Worm (Caenorhabditis elegans) whole organism, L4 larva: ENCODE results near the gene col-158.

Experiments used
- F26F4.8 ChIP-seq: fragments of 200-800 bp; sonication (Bioruptor generic); conservative IDR thresholded peaks from 2 replicates; pipeline ENCODE4 v1.3.6; 2022; ENCODE audit warnings: missing genetic modification characterization, missing compliant biosample characterization
- F37D6.2 ChIP-seq: sonication (generic microtip); optimal IDR thresholded peaks from 2 replicates; lab custom pipeline; 2016; ENCODE audit warnings: mild to moderate bottlenecking, missing genetic modification characterization, missing compliant biosample characterization
- F44E2.7 ChIP-seq: fragments of 200-800 bp; sonication (Bioruptor generic); IDR thresholded peaks from 2 replicates; pipeline ENCODE4 v2.1.2; 2022; ENCODE audit warnings: missing genetic modification characterization, missing compliant biosample characterization
- R02D3.7 ChIP-seq: fragments of 150-350 bp; sonication (generic microtip); optimal IDR thresholded peaks from 3 replicates; lab custom pipeline; 2014; ENCODE audit warnings: missing biosample characterization, missing genetic modification characterization
- T20F7.1 ChIP-seq: fragments of 200-800 bp; sonication (Bioruptor generic); optimal IDR thresholded peaks from 2 replicates; lab custom pipeline; 2018; ENCODE audit warnings: mild to moderate bottlenecking, missing genetic modification characterization, missing compliant biosample characterization
- T26A8.4 ChIP-seq: fragments of 200-800 bp; sonication (Bioruptor generic); IDR thresholded peaks from 2 replicates; pipeline ENCODE4 v1.3.6; 2022; ENCODE audit warnings: missing genetic modification characterization, missing compliant biosample characterization
- Y48G9A.11 ChIP-seq: fragments of 200-800 bp; sonication (Bioruptor generic); IDR thresholded peaks from 2 replicates; pipeline ENCODE4 v1.3.6; 2022; ENCODE audit warnings: missing genetic modification reagents, missing genetic modification characterization, missing compliant biosample characterization
- Y5F2A.4 ChIP-seq: fragments of 200-800 bp; sonication (Bioruptor generic); optimal IDR thresholded peaks from 2 replicates; lab custom pipeline; 2018; ENCODE audit warnings: mild to moderate bottlenecking, missing genetic modification characterization, missing compliant biosample characterization
- Y75B8A.6 ChIP-seq: fragments of 200-800 bp; sonication (Bioruptor generic); IDR thresholded peaks from 2 replicates; pipeline ENCODE4 v1.3.6; 2022; ENCODE audit warnings: missing genetic modification reagents, missing genetic modification characterization, missing compliant biosample characterization
- ZK546.5 ChIP-seq, 2 experiments: sonication (generic microtip); optimal IDR thresholded peaks; 2 replicates each; lab custom pipeline; 2017; ENCODE audit warnings: missing biosample characterization in 2 of 2, missing genetic modification characterization in 2 of 2
- aha-1 ChIP-seq: fragments of 150-350 bp; peaks from one replicate; lab custom pipeline; 2014; ENCODE audit warnings: missing biosample characterization, missing genetic modification characterization
- ama-1 ChIP-seq: fragments of 150-350 bp; optimal IDR thresholded peaks from 2 replicates; lab custom pipeline; 2014; ENCODE audit warnings: inconsistent platforms, mixed read lengths
- attf-4 ChIP-seq: sonication (generic microtip); optimal IDR thresholded peaks from 3 replicates; lab custom pipeline; 2017; ENCODE audit warnings: missing biosample characterization, missing genetic modification characterization
- ceh-20 ChIP-seq: fragments of 200-800 bp; sonication (Bioruptor generic); IDR thresholded peaks from 2 replicates; pipeline ENCODE4 v1.3.6; 2022; ENCODE audit warnings: missing genetic modification reagents, missing genetic modification characterization, missing compliant biosample characterization
- ceh-28 ChIP-seq: fragments of 150-350 bp; optimal IDR thresholded peaks from 2 replicates; lab custom pipeline; 2014; ENCODE audit warnings: missing biosample characterization, missing genetic modification reagents, missing genetic modification characterization
- ceh-32 ChIP-seq: sonication (generic microtip); optimal IDR thresholded peaks from 2 replicates; lab custom pipeline; 2016; ENCODE audit warnings: mild to moderate bottlenecking, missing genetic modification characterization, missing compliant biosample characterization; ENCODE audit not compliant: poor library complexity
- ceh-44 ChIP-seq: fragments of 200-800 bp; sonication (Bioruptor generic); IDR thresholded peaks from 2 replicates; pipeline ENCODE4 v1.3.6; 2022; ENCODE audit warnings: missing genetic modification reagents, missing genetic modification characterization, missing compliant biosample characterization
- ceh-62 ChIP-seq: sonication (generic microtip); optimal IDR thresholded peaks from 2 replicates; lab custom pipeline; 2017; ENCODE audit warnings: missing biosample characterization, missing genetic modification characterization
- ceh-82 ChIP-seq: sonication (generic microtip); optimal IDR thresholded peaks from 2 replicates; lab custom pipeline; 2017; ENCODE audit warnings: missing biosample characterization, missing genetic modification characterization
- ctbp-1 ChIP-seq: fragments of 200-800 bp; sonication (Bioruptor generic); IDR thresholded peaks from 2 replicates; pipeline ENCODE4 v1.3.6; 2022; ENCODE audit warnings: missing genetic modification reagents, missing genetic modification characterization, missing compliant biosample characterization
- daf-12 ChIP-seq: fragments of 150-350 bp; optimal IDR thresholded peaks from 2 replicates; lab custom pipeline; 2014; ENCODE audit warnings: missing biosample characterization, missing genetic modification reagents, missing genetic modification characterization
- daf-16 ChIP-seq, 3 experiments: sonication (generic microtip); optimal IDR thresholded peaks; 2 replicates each; lab custom pipeline; 2016 to 2017; ENCODE audit warnings: missing genetic modification characterization in 3 of 3, missing genetic modification reagents in 3 of 3, mild to moderate bottlenecking in 2 of 3, missing compliant biosample characterization in 2 of 3, missing biosample characterization in 1 of 3, moderate library complexity in 1 of 3
- daf-8 ChIP-seq: fragments of 200-800 bp; sonication (Bioruptor generic); IDR thresholded peaks from 2 replicates; pipeline ENCODE4 v1.3.6; 2022; ENCODE audit warnings: missing genetic modification characterization, missing compliant biosample characterization
- dmd-8 ChIP-seq: fragments of 200-800 bp; sonication (Bioruptor generic); IDR thresholded peaks from 2 replicates; pipeline ENCODE4 v1.3.6; 2022; ENCODE audit warnings: missing genetic modification characterization, missing compliant biosample characterization
- dmd-9 ChIP-seq: fragments of 200-800 bp; sonication (Bioruptor generic); IDR thresholded peaks from 2 replicates; pipeline ENCODE4 v1.3.6; 2022; ENCODE audit warnings: missing genetic modification reagents, missing genetic modification characterization, missing compliant biosample characterization
- dpl-1 ChIP-seq: fragments of 150-350 bp; optimal IDR thresholded peaks from 2 replicates; lab custom pipeline; 2014; ENCODE audit warnings: missing biosample characterization, missing genetic modification reagents, missing genetic modification characterization
- egl-27 ChIP-seq: sonication (generic microtip); optimal IDR thresholded peaks from 3 replicates; lab custom pipeline; 2017; ENCODE audit warnings: missing biosample characterization, missing genetic modification reagents, missing genetic modification characterization
- egl-43 ChIP-seq: fragments of 200-800 bp; sonication (Bioruptor generic); IDR thresholded peaks from 2 replicates; pipeline ENCODE4 v1.3.6; 2022; ENCODE audit warnings: missing genetic modification reagents, missing genetic modification characterization, missing compliant biosample characterization
- fos-1 ChIP-seq: fragments of 150-350 bp; optimal IDR thresholded peaks from 2 replicates; lab custom pipeline; 2014; ENCODE audit warnings: missing biosample characterization, missing genetic modification characterization
- lim-7 ChIP-seq: fragments of 200-800 bp; sonication (Bioruptor generic); IDR thresholded peaks from 2 replicates; pipeline ENCODE4 v1.3.6; 2022; ENCODE audit warnings: missing genetic modification characterization, missing compliant biosample characterization
- lin-1 ChIP-seq: fragments of 200-800 bp; sonication (Bioruptor generic); IDR thresholded peaks from 2 replicates; pipeline ENCODE4 v1.3.6; 2022; ENCODE audit warnings: missing genetic modification reagents, missing genetic modification characterization, missing compliant biosample characterization
- lin-38 ChIP-seq: fragments of 200-800 bp; sonication (Bioruptor generic); IDR thresholded peaks from 2 replicates; pipeline ENCODE4 v1.3.6; 2022; ENCODE audit warnings: missing genetic modification reagents, missing genetic modification characterization, missing compliant biosample characterization
- lir-3 ChIP-seq: sonication (generic microtip); optimal IDR thresholded peaks from 2 replicates; lab custom pipeline; 2016; ENCODE audit warnings: mild to moderate bottlenecking, missing genetic modification characterization, missing compliant biosample characterization
- lsy-2 ChIP-seq, 2 experiments: fragments of 150-350 bp in 1 of 2; sonication (generic microtip) in 1 of 2; optimal IDR thresholded peaks; 2 replicates each; lab custom pipeline; 2014 to 2017; ENCODE audit warnings: missing biosample characterization in 2 of 2, missing genetic modification characterization in 2 of 2
- madf-9 ChIP-seq: fragments of 200-800 bp; sonication (Bioruptor generic); conservative IDR thresholded peaks from 2 replicates; pipeline ENCODE4 v1.3.6; 2022; ENCODE audit warnings: missing genetic modification reagents, missing genetic modification characterization, missing compliant biosample characterization
- mep-1 ChIP-seq: fragments of 150-350 bp; sonication (generic microtip); optimal IDR thresholded peaks from 3 replicates; lab custom pipeline; 2014; ENCODE audit warnings: missing biosample characterization, missing genetic modification characterization
- mes-2 ChIP-seq: sonication (generic microtip); optimal IDR thresholded peaks from 2 replicates; lab custom pipeline; 2016; ENCODE audit warnings: missing genotype, mild to moderate bottlenecking, missing genetic modification characterization, missing compliant biosample characterization; ENCODE audit not compliant: poor library complexity, severe bottlenecking
- nhr-28 ChIP-seq: fragments of 150-350 bp; optimal IDR thresholded peaks from 2 replicates; lab custom pipeline; 2014; ENCODE audit warnings: missing biosample characterization, missing genetic modification characterization
- nhr-48 ChIP-seq: sonication (generic microtip); optimal IDR thresholded peaks from 2 replicates; lab custom pipeline; 2016; ENCODE audit warnings: mild to moderate bottlenecking, missing genetic modification characterization, missing compliant biosample characterization
- nhr-76 ChIP-seq: fragments of 150-350 bp; optimal IDR thresholded peaks from 2 replicates; lab custom pipeline; 2014; ENCODE audit warnings: missing biosample characterization, missing genetic modification characterization
- php-3 ChIP-seq: fragments of 200-800 bp; sonication (Bioruptor generic); IDR thresholded peaks from 2 replicates; pipeline ENCODE4 v1.3.6; 2022; ENCODE audit warnings: missing genetic modification reagents, missing genetic modification characterization, missing compliant biosample characterization
- rbr-2 ChIP-seq: sonication (generic microtip); optimal IDR thresholded peaks from 2 replicates; lab custom pipeline; 2016; ENCODE audit warnings: missing genotype, missing genetic modification characterization, missing compliant biosample characterization
- sdz-12 ChIP-seq: fragments of 200-800 bp; sonication (Bioruptor generic); optimal IDR thresholded peaks from 2 replicates; lab custom pipeline; 2018; ENCODE audit warnings: mild to moderate bottlenecking, missing genetic modification characterization, missing compliant biosample characterization
- set-16 ChIP-seq: fragments of 200-800 bp; sonication (Bioruptor generic); IDR thresholded peaks from 2 replicates; pipeline ENCODE4 v1.3.6; 2022; ENCODE audit warnings: missing genetic modification reagents, missing genetic modification characterization, missing compliant biosample characterization
- skn-1 ChIP-seq: fragments of 150-350 bp; optimal IDR thresholded peaks from 2 replicates; lab custom pipeline; 2014; ENCODE audit warnings: missing biosample characterization, missing genetic modification characterization
- spr-1 ChIP-seq: sonication (generic microtip); optimal IDR thresholded peaks from 2 replicates; lab custom pipeline; 2016; ENCODE audit warnings: mild to moderate bottlenecking, missing genetic modification characterization, missing compliant biosample characterization
- tra-1 ChIP-seq: fragments of 200-800 bp; sonication (Bioruptor generic); IDR thresholded peaks from 2 replicates; pipeline ENCODE4 v1.3.6; 2022; ENCODE audit warnings: missing genetic modification reagents, missing genetic modification characterization, missing compliant biosample characterization
- unc-130 ChIP-seq: sonication (generic microtip); optimal IDR thresholded peaks from 2 replicates; lab custom pipeline; 2016; ENCODE audit warnings: missing genetic modification reagents, missing genetic modification characterization, missing compliant biosample characterization
- zag-1 ChIP-seq: fragments of 150-350 bp; optimal IDR thresholded peaks from 2 replicates; lab custom pipeline; 2014; ENCODE audit warnings: missing biosample characterization, missing genetic modification characterization
- zfp-2 ChIP-seq: sonication (generic microtip); optimal IDR thresholded peaks from 2 replicates; lab custom pipeline; 2016; ENCODE audit warnings: mild to moderate bottlenecking, missing genetic modification characterization, missing compliant biosample characterization
- zfp-3 ChIP-seq: fragments of 200-800 bp; sonication (Bioruptor generic); conservative IDR thresholded peaks from 2 replicates; pipeline ENCODE4 v1.3.6; 2022; ENCODE audit warnings: missing genetic modification reagents, missing genetic modification characterization, missing compliant biosample characterization
- zip-11 ChIP-seq: fragments of 200-800 bp; sonication (Bioruptor generic); IDR thresholded peaks from 2 replicates; pipeline ENCODE4 v1.3.6; 2022; ENCODE audit warnings: missing genetic modification characterization, missing compliant biosample characterization
- ztf-11 ChIP-seq: fragments of 150-350 bp; optimal IDR thresholded peaks from 2 replicates; lab custom pipeline; 2014; ENCODE audit warnings: missing biosample characterization, missing genetic modification characterization

Gene col-158

DNA sequence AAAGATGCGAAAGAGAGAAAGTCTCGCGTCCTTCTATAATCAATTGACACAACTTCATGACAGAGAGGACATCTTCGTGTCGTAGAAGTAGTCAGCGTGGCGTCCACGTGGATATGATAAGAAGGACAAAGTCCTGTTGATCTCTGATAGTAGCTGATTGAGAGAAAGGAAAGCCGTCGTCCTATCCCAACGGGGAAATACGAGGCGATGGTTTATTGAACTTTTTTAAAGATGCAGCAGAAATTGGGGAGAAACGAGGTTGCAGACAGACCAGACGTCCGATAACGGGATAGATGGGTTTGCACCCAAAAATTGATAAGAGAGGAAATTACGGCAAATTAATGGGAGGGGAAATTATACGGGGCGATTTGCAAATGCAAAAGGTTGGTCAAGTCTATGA lies 26.9 kb upstream of the col-158 start (continued):
- TF ChIP-seq zfp-2 (tag; lab: Kevin White, UChicago) (no peak), Y48G9A.11 (GFP tag; lab: Robert Waterston, UW) (no peak), lim-7 (no peak), ZK546.5 (tag; optimal IDR thresholded peaks at IDR 0.05; lab: Kevin White, UChicago) (no peak), ceh-32 (tag; lab: Kevin White, UChicago) (no peak), F44E2.7 (GFP tag; lab: Robert Waterston, UW) (no peak), F37D6.2 (no peak), dmd-8 (no peak), ceh-44 (GFP tag; lab: Robert Waterston, UW) (no peak), zfp-3 (GFP tag; lab: Robert Waterston, UW) (no peak), lir-3 (tag; lab: Kevin White, UChicago) (no peak), php-3 (GFP tag; lab: Robert Waterston, UW) (no peak; the same call in 1 of the 2 replicates), F26F4.8 (GFP tag; lab: Robert Waterston, UW) (no peak), spr-1 (tag; lab: Kevin White, UChicago) (no peak), ceh-20 (peak; percentile 75; the same call in 1 of the 2 replicates), dpl-1 (no peak), dmd-9 (GFP tag; lab: Robert Waterston, UW) (no peak), daf-8 (GFP tag; lab: Robert Waterston, UW) (no peak), fos-1 (no peak), daf-12 (tag; lab: Kevin White, UChicago) (no peak), Y75B8A.6 (GFP tag; lab: Robert Waterston, UW) (no peak), lin-38 (GFP tag; lab: Robert Waterston, UW) (no peak), ceh-28 (tag; lab: Kevin White, UChicago) (no peak), nhr-28 (tag; lab: Kevin White, UChicago) (peak; percentile 86), ceh-82 (tag; lab: Kevin White, UChicago) (no peak), mep-1 (tag; lab: Kevin White, UChicago) (peak; percentile 48), ama-1 (lab: Kevin White, UChicago) (no peak), nhr-48 (tag; lab: Kevin White, UChicago) (peak; percentile 98), egl-43 (GFP tag; lab: Robert Waterston, UW) (no peak), T26A8.4 (GFP tag; lab: Robert Waterston, UW) (peak; percentile 34; the same call in 1 of the 2 replicates), ztf-11 (no peak), ctbp-1 (peak; percentile 45; the same call in 1 of the 2 replicates), daf-16 (GFP tag; optimal IDR thresholded peaks at IDR 0.05; lab: Kevin White, UChicago) (no peak), daf-16 (tag; optimal IDR thresholded peaks at IDR 0.05; lab: Kevin White, UChicago) (no peak), attf-4 (tag; lab: Kevin White, UChicago) (no peak), unc-130 (GFP tag; lab: Kevin White, UChicago) (no peak), set-16 (GFP tag; lab: Robert Waterston, UW) (no peak), zip-11 (no peak), R02D3.7 (tag; lab: Kevin White, UChicago) (no peak), tra-1 (peak; percentile 61; the same call in 1 of the 2 replicates), sdz-12 (no peak), zag-1 (tag; lab: Kevin White, UChicago) (no peak), aha-1 (peak; percentile 87), T20F7.1 (no peak), egl-27 (no peak), mes-2 (tag; lab: Kevin White, UChicago) (no peak), ceh-62 (no peak), rbr-2 (tag; lab: Kevin White, UChicago) (peak; percentile 6), madf-9 (GFP tag; lab: Robert Waterston, UW) (no peak), Y5F2A.4 (GFP tag; lab: Kevin White, UChicago) (no peak), nhr-76 (no peak), skn-1 (tag; lab: Kevin White, UChicago) (no peak), lin-1 (GFP tag; lab: Robert Waterston, UW) (no peak), lsy-2 (tag; optimal IDR thresholded peaks at IDR 0.05; lab: Kevin White, UChicago) (peak in 1 of 2 experiments; percentile 73)
